Fruit fly (Drosophila melanogaster): ENCODE measurements around the gene RnpS1.
A peak's percentile ranks its signal among the peaks of the same experiment; 100 is the strongest.

RnpS1 gene

dm6 chr3R:9563240-9563992, 11.6 kb downstream of the RnpS1 start, which contains the start of the genes CG9393 and Vps45 (continued):
- TF ChIP-seq ewg (GFP tag; optimal IDR thresholded peaks at IDR 0.05) (peak; percentile 38), H15 (GFP tag; IDR thresholded peaks at IDR 0.05) (no peak), CG11093 (GFP tag; IDR thresholded peaks at IDR 0.05) (no peak), CG17802 (tag; optimal IDR thresholded peaks at IDR 0.05) (peak; percentile 5), dysf (GFP tag; IDR thresholded peaks at IDR 0.05) (0 out of 3 replicates have a peak, but pooled peaks have one; percentile 16), CG10959 (GFP tag; IDR thresholded peaks at IDR 0.05) (no peak), CG15011 (GFP tag; optimal IDR thresholded peaks at IDR 0.05) (no peak), CoRest (tag; optimal IDR thresholded peaks at IDR 0.05) (peak; percentile 76), ken (GFP tag; IDR thresholded peaks at IDR 0.05) (no peak; the same call in 2 of the 3 replicates), Rx (GFP tag; IDR thresholded peaks at IDR 0.05) (0 out of 2 replicates have a peak, but pooled peaks have one; percentile 23), CG17829 (tag; optimal IDR thresholded peaks at IDR 0.05) (peak; percentile 75), ERR (GFP tag; optimal IDR thresholded peaks at IDR 0.05) (no peak), NC2β (GFP tag; optimal IDR thresholded peaks at IDR 0.05) (peak; percentile 52), CG11696 (GFP tag; IDR thresholded peaks at IDR 0.05) (no peak), slbo (GFP tag; IDR thresholded peaks at IDR 0.05) (peak; percentile 76), CG1647 (GFP tag; optimal IDR thresholded peaks at IDR 0.05) (peak; percentile 45), pzg (GFP tag; optimal IDR thresholded peaks at IDR 0.05) (peak; percentile 80), HHEX (GFP tag; optimal IDR thresholded peaks at IDR 0.05) (no peak), Hr51 (GFP tag; optimal IDR thresholded peaks at IDR 0.05) (peak in 1 of 2 experiments; percentile 78), Scr (GFP tag; IDR thresholded peaks at IDR 0.05; ENCODE audit: partially characterized antibody) (peak; percentile 94), CG2202 (tag; optimal IDR thresholded peaks at IDR 0.05) (no peak), shn (GFP tag; optimal IDR thresholded peaks at IDR 0.05) (peak; percentile 52), az2 (GFP tag; optimal IDR thresholded peaks at IDR 0.05) (peak; percentile 48), CG4820 (GFP tag; optimal IDR thresholded peaks at IDR 0.05) (peak; percentile 50), Dll (GFP tag; IDR thresholded peaks at IDR 0.05; ENCODE audit: partially characterized antibody) (peak; percentile 95), br (optimal IDR thresholded peaks at IDR 0.05) (no peak), trem (tag; optimal IDR thresholded peaks at IDR 0.05) (peak; percentile 78), pum (GFP tag; optimal IDR thresholded peaks at IDR 0.05) (peak; percentile 60), Camta (GFP tag; optimal IDR thresholded peaks at IDR 0.05) (peak; percentile 54), slp2 (GFP tag; optimal IDR thresholded peaks at IDR 0.05) (no peak), B-H1 (GFP tag; IDR thresholded peaks at IDR 0.05) (0 out of 3 replicates have a peak, but pooled peaks have one; percentile 14), CG7786 (GFP tag; optimal IDR thresholded peaks at IDR 0.05) (peak; percentile 57), CG15479 (GFP tag; optimal IDR thresholded peaks at IDR 0.05) (no peak), Dp (GFP tag; optimal IDR thresholded peaks at IDR 0.05) (peak; percentile 41), sr (GFP tag; IDR thresholded peaks at IDR 0.05) (no peak), dm (GFP tag; optimal IDR thresholded peaks at IDR 0.05) (peak; percentile 76), ranshi (GFP tag; IDR thresholded peaks at IDR 0.05) (peak; percentile 36; the same call in 1 of the 2 replicates), CG2116 (GFP tag; optimal IDR thresholded peaks at IDR 0.05) (peak; percentile 95), sima (GFP tag; optimal IDR thresholded peaks at IDR 0.05) (no peak), Usf (GFP tag; optimal IDR thresholded peaks at IDR 0.05) (no peak), Tbp (GFP tag; optimal IDR thresholded peaks at IDR 0.05) (peak; percentile 18), CG10267 (tag; optimal IDR thresholded peaks at IDR 0.05) (peak; percentile 65), lmd (GFP tag; IDR thresholded peaks at IDR 0.05) (peak; percentile 60), CG1603 (tag; optimal IDR thresholded peaks at IDR 0.05) (no peak), gce (GFP tag; IDR thresholded peaks at IDR 0.05) (no peak), CG2129 (GFP tag; IDR thresholded peaks at IDR 0.05; ENCODE audit: partially characterized antibody) (peak; percentile 75), pho (GFP tag; optimal IDR thresholded peaks at IDR 0.05) (peak; percentile 81), CG33213 (GFP tag; optimal IDR thresholded peaks at IDR 0.05) (peak; percentile 12), CG42726 (GFP tag; IDR thresholded peaks at IDR 0.05; ENCODE audit: partially characterized antibody) (peak; percentile 82), Bdp1 (GFP tag; optimal IDR thresholded peaks at IDR 0.05) (peak; percentile 48)
